Worm (Caenorhabditis elegans) whole organism, late embryonic: ENCODE results near the gene hpl-2.
A peak's percentile ranks its signal among the peaks of the same experiment; 100 is the strongest.

ENCODE experiments used
- C08G9.2 ChIP-seq: sonication (generic microtip); optimal IDR thresholded peaks from 2 replicates; lab custom pipeline; 2016; ENCODE audit warnings: mild to moderate bottlenecking, missing genetic modification characterization, moderate library complexity, missing compliant biosample characterization
- C38D4.7 ChIP-seq: fragments of 200-800 bp; sonication (Bioruptor generic); optimal IDR thresholded peaks from 2 replicates; lab custom pipeline; 2018; ENCODE audit warnings: mild to moderate bottlenecking, missing genetic modification characterization, moderate library complexity, missing compliant biosample characterization
- F13H6.1 ChIP-seq: sonication (generic microtip); optimal IDR thresholded peaks from 2 replicates; lab custom pipeline; 2016; ENCODE audit warnings: missing genetic modification characterization, missing compliant biosample characterization
- K02D7.2 ChIP-seq: sonication (generic microtip); optimal IDR thresholded peaks from 2 replicates; lab custom pipeline; 2017; ENCODE audit warnings: mild to moderate bottlenecking, missing genetic modification characterization, missing compliant biosample characterization
- T23F11.4 ChIP-seq: fragments of 200-800 bp; sonication (Bioruptor generic); optimal IDR thresholded peaks from 2 replicates; lab custom pipeline; 2018; ENCODE audit warnings: mild to moderate bottlenecking, missing genetic modification characterization, missing compliant biosample characterization
- ahr-1 ChIP-seq: sonication (generic microtip); optimal IDR thresholded peaks from 2 replicates; lab custom pipeline; 2016; ENCODE audit warnings: missing genetic modification characterization, missing compliant biosample characterization
- ama-1 ChIP-seq: fragments of 150-350 bp; optimal IDR thresholded peaks from 2 replicates; lab custom pipeline; 2014
- ceh-18 ChIP-seq: sonication (generic microtip); optimal IDR thresholded peaks from 2 replicates; lab custom pipeline; 2016; ENCODE audit warnings: missing genetic modification characterization, missing compliant biosample characterization
- ceh-19 ChIP-seq: fragments of 200-800 bp; sonication (Bioruptor generic); optimal IDR thresholded peaks from 2 replicates; lab custom pipeline; 2018; ENCODE audit warnings: mild to moderate bottlenecking, missing genetic modification characterization, missing compliant biosample characterization
- ceh-2 ChIP-seq: sonication (generic microtip); optimal IDR thresholded peaks from 2 replicates; lab custom pipeline; 2016; ENCODE audit warnings: missing genotype, missing genetic modification characterization, missing compliant biosample characterization
- ceh-22 ChIP-seq: sonication (generic microtip); optimal IDR thresholded peaks from 2 replicates; lab custom pipeline; 2017; ENCODE audit warnings: missing biosample characterization, missing genetic modification characterization
- ceh-34 ChIP-seq: sonication (generic microtip); optimal IDR thresholded peaks from 2 replicates; lab custom pipeline; 2016; ENCODE audit warnings: mild to moderate bottlenecking, missing genetic modification characterization, missing compliant biosample characterization
- ceh-6 ChIP-seq: fragments of 200-800 bp; sonication (Bioruptor generic); optimal IDR thresholded peaks from 2 replicates; lab custom pipeline; 2018; ENCODE audit warnings: mild to moderate bottlenecking, missing genetic modification characterization, missing compliant biosample characterization
- ceh-9 ChIP-seq: sonication (generic microtip); optimal IDR thresholded peaks from 2 replicates; lab custom pipeline; 2016; ENCODE audit warnings: mild to moderate bottlenecking, missing genetic modification characterization, inconsistent platforms, missing compliant biosample characterization
- che-1 ChIP-seq: sonication (generic microtip); optimal IDR thresholded peaks from 2 replicates; lab custom pipeline; 2016; ENCODE audit warnings: mild to moderate bottlenecking, missing genetic modification characterization, missing compliant biosample characterization
- dve-1 ChIP-seq: sonication (generic microtip); optimal IDR thresholded peaks from 2 replicates; lab custom pipeline; 2017; ENCODE audit warnings: antibody characterized with exemption, mild to moderate bottlenecking, missing genetic modification characterization, missing compliant biosample characterization
- elt-2 ChIP-seq: sonication (generic microtip); optimal IDR thresholded peaks from 2 replicates; lab custom pipeline; 2016; ENCODE audit warnings: missing genetic modification reagents, missing genetic modification characterization, missing compliant biosample characterization
- elt-4 ChIP-seq: sonication (generic microtip); optimal IDR thresholded peaks from 2 replicates; lab custom pipeline; 2016; ENCODE audit warnings: missing genetic modification characterization, missing compliant biosample characterization
- ets-4 ChIP-seq: sonication (generic microtip); optimal IDR thresholded peaks from 2 replicates; lab custom pipeline; 2016; ENCODE audit warnings: missing genetic modification characterization, missing compliant biosample characterization
- gmeb-2 ChIP-seq: sonication (generic microtip); optimal IDR thresholded peaks from 2 replicates; lab custom pipeline; 2016; ENCODE audit warnings: missing genetic modification characterization, inconsistent platforms, missing compliant biosample characterization
- hlh-13 ChIP-seq: fragments of 200-800 bp; sonication (Bioruptor generic); optimal IDR thresholded peaks from 2 replicates; lab custom pipeline; 2018; ENCODE audit warnings: mild to moderate bottlenecking, missing genetic modification characterization, missing compliant biosample characterization
- hlh-15 ChIP-seq: sonication (generic microtip); optimal IDR thresholded peaks from 2 replicates; lab custom pipeline; 2016; ENCODE audit warnings: missing genetic modification characterization, missing compliant biosample characterization
- hlh-6 ChIP-seq: sonication (generic microtip); optimal IDR thresholded peaks from 2 replicates; lab custom pipeline; 2016; ENCODE audit warnings: missing genotype, missing genetic modification characterization, missing compliant biosample characterization
- hlh-8 ChIP-seq: sonication (generic microtip); optimal IDR thresholded peaks from 2 replicates; lab custom pipeline; 2016; ENCODE audit warnings: missing genotype, missing genetic modification characterization, missing compliant biosample characterization
- lim-6 ChIP-seq: sonication (generic microtip); optimal IDR thresholded peaks from 2 replicates; lab custom pipeline; 2016; ENCODE audit warnings: missing genetic modification characterization, missing compliant biosample characterization
- lin-11 ChIP-seq: fragments of 200-800 bp; sonication (Bioruptor generic); optimal IDR thresholded peaks from 2 replicates; lab custom pipeline; 2018; ENCODE audit warnings: mild to moderate bottlenecking, missing genetic modification characterization, missing compliant biosample characterization
- madf-2 ChIP-seq: sonication (generic microtip); optimal IDR thresholded peaks from 2 replicates; lab custom pipeline; 2017; ENCODE audit warnings: missing genetic modification characterization, missing compliant biosample characterization
- mec-3 ChIP-seq: sonication (generic microtip); optimal IDR thresholded peaks from 2 replicates; lab custom pipeline; 2016; ENCODE audit warnings: borderline replicate concordance, missing genetic modification characterization, missing compliant biosample characterization
- nfya-1 ChIP-seq: sonication (generic microtip); optimal IDR thresholded peaks from 2 replicates; lab custom pipeline; 2017; ENCODE audit warnings: missing genetic modification characterization, mild to moderate bottlenecking, missing compliant biosample characterization, antibody characterized with exemption, moderate library complexity
- nhr-232 ChIP-seq: sonication (generic microtip); optimal IDR thresholded peaks from 2 replicates; lab custom pipeline; 2016; ENCODE audit warnings: missing genetic modification characterization, missing compliant biosample characterization
- pag-3 ChIP-seq: sonication (generic microtip); optimal IDR thresholded peaks from 2 replicates; lab custom pipeline; 2016; ENCODE audit warnings: missing compliant biosample characterization, missing genetic modification characterization, borderline replicate concordance
- pat-9 ChIP-seq: fragments of 200-800 bp; sonication (Bioruptor generic); optimal IDR thresholded peaks from 2 replicates; lab custom pipeline; 2018; ENCODE audit warnings: mild to moderate bottlenecking, missing genetic modification characterization, moderate library complexity, missing compliant biosample characterization
- pax-1 ChIP-seq: fragments of 150-350 bp; optimal IDR thresholded peaks from 2 replicates; lab custom pipeline; 2014; ENCODE audit warnings: missing biosample characterization, missing genetic modification characterization
- pha-4 ChIP-seq: fragments of 150-350 bp; optimal IDR thresholded peaks from 2 replicates; lab custom pipeline; 2018; ENCODE audit warnings: missing biosample characterization, missing genetic modification reagents, missing genetic modification characterization
- pqm-1 ChIP-seq: sonication (generic microtip); optimal IDR thresholded peaks from 2 replicates; lab custom pipeline; 2016; ENCODE audit warnings: missing genetic modification characterization, missing compliant biosample characterization
- pros-1 ChIP-seq: fragments of 150-350 bp; optimal IDR thresholded peaks from 2 replicates; lab custom pipeline; 2014; ENCODE audit warnings: missing biosample characterization, missing genetic modification reagents, missing genetic modification characterization
- ref-2 ChIP-seq: sonication (generic microtip); optimal IDR thresholded peaks from 2 replicates; lab custom pipeline; 2016; ENCODE audit warnings: missing genetic modification characterization, missing compliant biosample characterization
- rnt-1 ChIP-seq: sonication (generic microtip); optimal IDR thresholded peaks from 2 replicates; lab custom pipeline; 2016; ENCODE audit warnings: missing genetic modification characterization, missing compliant biosample characterization
- sox-2 ChIP-seq: fragments of 200-800 bp; sonication (Bioruptor generic); IDR thresholded peaks from 2 replicates; pipeline ENCODE4 v1.3.6; 2022; ENCODE audit warnings: missing genetic modification reagents, missing genetic modification characterization, missing compliant biosample characterization
- syd-9 ChIP-seq: sonication (generic microtip); optimal IDR thresholded peaks from 2 replicates; lab custom pipeline; 2016; ENCODE audit warnings: mild to moderate bottlenecking, missing genetic modification characterization, moderate library complexity, missing compliant biosample characterization
- tbx-2 ChIP-seq: sonication (generic microtip); optimal IDR thresholded peaks from 2 replicates; lab custom pipeline; 2016; ENCODE audit warnings: missing genetic modification characterization, missing compliant biosample characterization
- ttx-3 ChIP-seq: sonication (generic microtip); optimal IDR thresholded peaks from 2 replicates; lab custom pipeline; 2016; ENCODE audit warnings: missing genetic modification reagents, missing genetic modification characterization, missing compliant biosample characterization
- unc-42 ChIP-seq: sonication (generic microtip); optimal IDR thresholded peaks from 2 replicates; lab custom pipeline; 2016; ENCODE audit warnings: missing genotype, missing genetic modification characterization, missing compliant biosample characterization
- unc-55 ChIP-seq: sonication (generic microtip); optimal IDR thresholded peaks from 2 replicates; lab custom pipeline; 2017; ENCODE audit warnings: missing biosample characterization, missing genetic modification reagents, missing genetic modification characterization
- zip-5 ChIP-seq: sonication (generic microtip); optimal IDR thresholded peaks from 2 replicates; lab custom pipeline; 2016; ENCODE audit warnings: missing genetic modification characterization, missing compliant biosample characterization

hpl-2 gene

DNA sequence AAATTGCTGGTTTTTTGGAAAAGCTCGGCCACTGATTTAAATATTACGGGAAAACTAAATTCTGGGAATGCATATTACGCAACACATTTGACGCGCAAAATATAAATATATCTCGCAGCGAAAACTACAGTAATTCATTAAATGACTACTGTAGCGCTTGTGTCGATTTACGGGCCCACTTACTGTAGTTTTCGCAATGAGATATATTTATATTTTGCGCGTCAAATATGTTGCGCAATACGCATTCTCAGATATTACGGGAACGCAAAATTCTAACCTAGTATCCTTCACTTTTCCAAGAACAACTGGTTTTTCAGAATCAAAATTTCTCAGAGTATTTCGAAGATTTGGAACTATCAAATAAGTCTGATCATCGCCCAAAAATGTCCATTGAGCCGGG lies 45.7 kb downstream of the hpl-2 start:
- TF ChIP-seq ets-4 (tag; lab: Kevin White, UChicago) (no peak), pat-9 (no peak), syd-9 (tag; lab: Kevin White, UChicago) (no peak), pax-1 (no peak), lin-11 (tag; lab: Kevin White, UChicago) (no peak), dve-1 (tag; lab: Kevin White, UChicago) (no peak), mec-3 (tag; lab: Kevin White, UChicago) (no peak)

DNA sequence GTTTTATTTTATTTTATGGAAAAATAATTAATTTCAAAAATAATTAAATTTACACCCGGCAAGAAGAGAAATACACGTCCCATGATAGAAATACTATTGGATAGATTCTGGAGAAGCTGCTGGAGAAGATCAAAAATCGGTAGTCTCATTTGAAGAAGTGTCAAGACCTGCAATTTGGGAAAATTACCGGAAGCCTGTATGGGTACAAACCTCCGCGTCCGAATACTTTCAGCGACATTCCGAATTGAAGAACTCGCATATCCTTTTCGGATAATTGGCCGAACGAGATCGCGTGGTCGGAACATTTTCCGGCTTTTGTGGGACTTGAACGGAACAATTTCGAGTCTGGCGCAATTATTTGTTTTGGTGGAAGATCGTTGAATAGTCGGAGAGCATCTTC lies 46.8 kb downstream of the hpl-2 start:
- TF ChIP-seq tbx-2 (tag; lab: Kevin White, UChicago) (no peak), unc-42 (no peak), ceh-2 (tag; lab: Kevin White, UChicago) (no peak), lin-11 (tag; lab: Kevin White, UChicago) (no peak), dve-1 (tag; lab: Kevin White, UChicago) (no peak), nfya-1 (tag; lab: Kevin White, UChicago) (no peak)

- no peak for TF ChIP-seq ceh-34 (tag; lab: Kevin White, UChicago)
- no peak for TF ChIP-seq pha-4 (tag; lab: Kevin White, UChicago)
- TF ChIP-seq mec-3 (tag; lab: Kevin White, UChicago), result no peak
- TF ChIP-seq pax-1, result no peak
- TF ChIP-seq nfya-1 (tag; lab: Kevin White, UChicago), result no peak
- no peak for TF ChIP-seq gmeb-2 (tag; lab: Kevin White, UChicago)
- no peak for TF ChIP-seq ama-1 (lab: Kevin White, UChicago)
- TF ChIP-seq che-1, result no peak
- TF ChIP-seq elt-4 (tag; lab: Kevin White, UChicago), result no peak
These were observed 47.9 kb downstream of the hpl-2 start, which contains the start of gene mrpl-12 for ce11 chrIII:10707461-10707860. Gene mrpl-12 (plus strand): TSS chrIII:10707761.

DNA sequence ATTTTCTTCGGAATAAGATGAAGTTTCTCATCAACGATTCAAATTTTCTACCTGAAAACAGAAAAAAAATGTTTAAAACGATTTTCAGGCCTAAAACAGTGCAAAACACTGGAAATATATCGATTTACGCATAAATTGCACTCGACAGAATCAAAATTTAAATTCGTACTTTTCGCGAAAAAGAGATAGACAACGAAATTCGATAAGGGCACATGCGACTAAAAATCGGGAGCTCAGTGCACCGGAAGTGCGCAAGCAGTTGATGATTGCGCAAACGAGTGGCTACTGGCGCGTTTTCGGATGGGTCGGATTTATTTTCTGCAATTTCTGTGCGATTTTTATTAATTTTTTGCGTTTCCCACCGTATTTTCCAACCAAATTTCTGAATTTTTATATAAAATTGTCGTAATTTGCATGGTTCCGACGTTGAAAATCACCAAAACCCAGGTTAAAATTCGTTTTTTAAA lies 48.3 kb downstream of the hpl-2 start, which contains the start of the genes Y39A1A.21 and Y39A1A.22:
Y39A1A.21 (minus strand) TSS at position 51 of the 467 bp plus-strand sequence.
Y39A1A.22 (minus strand) TSS at position 57 of the 467 bp plus-strand sequence.
- TF ChIP-seq ceh-6 (GFP tag; lab: Kevin White, UChicago), result peak; percentile 9
- TF ChIP-seq K02D7.2 (tag; lab: Kevin White, UChicago), result peak; percentile 18
- no peak for TF ChIP-seq unc-55 (GFP tag; lab: Kevin White, UChicago)
- no peak for TF ChIP-seq syd-9 (tag; lab: Kevin White, UChicago)
- no peak for TF ChIP-seq madf-2 (tag; lab: Kevin White, UChicago)
- no peak for TF ChIP-seq C38D4.7 (GFP tag; lab: Kevin White, UChicago)
- TF ChIP-seq ttx-3, result peak; percentile 5
- TF ChIP-seq ceh-18, result peak; percentile 24
- TF ChIP-seq pha-4 (tag; lab: Kevin White, UChicago), result no peak
- TF ChIP-seq pqm-1 (tag; lab: Kevin White, UChicago), result no peak
- TF ChIP-seq ref-2 (tag; lab: Kevin White, UChicago), result peak; percentile 19
- no peak for TF ChIP-seq F13H6.1 (tag; lab: Kevin White, UChicago)
- TF ChIP-seq ahr-1 (tag; lab: Kevin White, UChicago), result no peak
- peak; percentile 8 for TF ChIP-seq zip-5
- no peak for TF ChIP-seq T23F11.4 (GFP tag; lab: Kevin White, UChicago)
- no peak for TF ChIP-seq pat-9
- TF ChIP-seq ceh-22 (tag; lab: Kevin White, UChicago), result no peak
- TF ChIP-seq nfya-1 (tag; lab: Kevin White, UChicago), result peak; percentile 80
- TF ChIP-seq ceh-2 (tag; lab: Kevin White, UChicago), result no peak
- TF ChIP-seq rnt-1 (tag; lab: Kevin White, UChicago), result no peak
- TF ChIP-seq pros-1, result no peak
- no peak for TF ChIP-seq sox-2 (GFP tag; lab: Robert Waterston, UW)
- peak; percentile 79 for TF ChIP-seq unc-42
- peak; percentile 48 for TF ChIP-seq ceh-34 (tag; lab: Kevin White, UChicago)
- TF ChIP-seq C08G9.2, result peak; percentile 45
- TF ChIP-seq hlh-8 (tag; lab: Kevin White, UChicago), result no peak
- TF ChIP-seq hlh-13 (GFP tag; lab: Kevin White, UChicago), result peak; percentile 8
- no peak for TF ChIP-seq lin-11 (tag; lab: Kevin White, UChicago)
- TF ChIP-seq gmeb-2 (tag; lab: Kevin White, UChicago), result peak; percentile 40
- no peak for TF ChIP-seq ceh-19 (GFP tag; lab: Kevin White, UChicago)
- peak; percentile 75 for TF ChIP-seq elt-2 (tag; lab: Kevin White, UChicago)
- TF ChIP-seq nhr-232 (tag; lab: Kevin White, UChicago), result no peak
- TF ChIP-seq ceh-9, result no peak
- no peak for TF ChIP-seq hlh-6 (tag; lab: Kevin White, UChicago)
- no peak for TF ChIP-seq pag-3 (tag; lab: Kevin White, UChicago)
- peak; percentile 12 for TF ChIP-seq hlh-15 (tag; lab: Kevin White, UChicago)
- no peak for TF ChIP-seq lim-6 (tag; lab: Kevin White, UChicago)
